Worm (Caenorhabditis elegans): ENCODE data around the gene F47D12.3.

Gene F47D12.3

ce11 chrIII:6298131-6298530 is at the start of gene F47D12.3:
F47D12.3 (plus strand) TSS chrIII:6298461.
- TF ChIP-seq ztf-23 (GFP tag; IDR thresholded peaks at IDR 0.05) (no peak), med-1 (GFP tag; optimal IDR thresholded peaks at IDR 0.05; ENCODE audit: insufficient read depth) (no peak), klf-2 (GFP tag; conservative IDR thresholded peaks at IDR 0.05) (no peak), ref-1 (GFP tag; conservative IDR thresholded peaks at IDR 0.05) (no peak), cog-1 (tag; optimal IDR thresholded peaks at IDR 0.05) (no peak), ztf-29 (GFP tag; IDR thresholded peaks at IDR 0.05) (no peak), flt-1 (GFP tag; IDR thresholded peaks at IDR 0.05) (no peak), T22C8.4 (GFP tag; IDR thresholded peaks at IDR 0.05) (no peak), tab-1 (GFP tag; IDR thresholded peaks at IDR 0.05) (no peak)

- TF ChIP-seq klf-2 (GFP tag; conservative IDR thresholded peaks at IDR 0.05), result no peak
- TF ChIP-seq med-1 (GFP tag; optimal IDR thresholded peaks at IDR 0.05; ENCODE audit: insufficient read depth), result no peak
- no peak for TF ChIP-seq tab-1 (GFP tag; IDR thresholded peaks at IDR 0.05)
- TF ChIP-seq ztf-29 (GFP tag; IDR thresholded peaks at IDR 0.05), result no peak
- TF ChIP-seq flt-1 (GFP tag; IDR thresholded peaks at IDR 0.05), result no peak
- TF ChIP-seq ref-1 (GFP tag; conservative IDR thresholded peaks at IDR 0.05), result no peak
- no peak for TF ChIP-seq cog-1 (tag; optimal IDR thresholded peaks at IDR 0.05)
- no peak for TF ChIP-seq ztf-23 (GFP tag; IDR thresholded peaks at IDR 0.05)
- no peak for TF ChIP-seq T22C8.4 (GFP tag; IDR thresholded peaks at IDR 0.05)
Measured at ce11 chrIII:6251511-6251910, 46.8 kb upstream of the F47D12.3 start, which contains the start of gene amdh-1. amdh-1 (plus strand) TSS chrIII:6251811.

- TF ChIP-seq flt-1 (GFP tag; IDR thresholded peaks at IDR 0.05) (no peak), T22C8.4 (GFP tag; IDR thresholded peaks at IDR 0.05) (no peak), ref-1 (GFP tag; conservative IDR thresholded peaks at IDR 0.05) (no peak), tab-1 (GFP tag; IDR thresholded peaks at IDR 0.05) (no peak), med-1 (GFP tag; optimal IDR thresholded peaks at IDR 0.05; ENCODE audit: insufficient read depth) (no peak), ztf-29 (GFP tag; IDR thresholded peaks at IDR 0.05) (no peak), ztf-23 (GFP tag; IDR thresholded peaks at IDR 0.05) (no peak), klf-2 (GFP tag; conservative IDR thresholded peaks at IDR 0.05) (no peak), cog-1 (tag; optimal IDR thresholded peaks at IDR 0.05) (no peak)
Measured at ce11 chrIII:6254737-6255136, 43.5 kb upstream of the F47D12.3 start, which contains the start of gene srg-8. srg-8 (minus strand) TSS chrIII:6254837.

ce11 chrIII:6256675-6257074 is 41.6 kb upstream of the F47D12.3 start, which contains the start of gene srg-9:
srg-9 (minus strand) TSS chrIII:6256775.
- TF ChIP-seq ref-1 (GFP tag; conservative IDR thresholded peaks at IDR 0.05) (no peak), med-1 (GFP tag; optimal IDR thresholded peaks at IDR 0.05; ENCODE audit: insufficient read depth) (no peak), T22C8.4 (GFP tag; IDR thresholded peaks at IDR 0.05) (no peak), cog-1 (tag; optimal IDR thresholded peaks at IDR 0.05) (no peak), klf-2 (GFP tag; conservative IDR thresholded peaks at IDR 0.05) (no peak), ztf-29 (GFP tag; IDR thresholded peaks at IDR 0.05) (no peak), tab-1 (GFP tag; IDR thresholded peaks at IDR 0.05) (no peak)

- TF ChIP-seq flt-1 (GFP tag; IDR thresholded peaks at IDR 0.05), result no peak
- TF ChIP-seq T22C8.4 (GFP tag; IDR thresholded peaks at IDR 0.05), result no peak
- no peak for TF ChIP-seq ztf-29 (GFP tag; IDR thresholded peaks at IDR 0.05)
- no peak for TF ChIP-seq med-1 (GFP tag; optimal IDR thresholded peaks at IDR 0.05; ENCODE audit: insufficient read depth)
- TF ChIP-seq ref-1 (GFP tag; conservative IDR thresholded peaks at IDR 0.05), result no peak
- TF ChIP-seq cog-1 (tag; optimal IDR thresholded peaks at IDR 0.05), result no peak
- TF ChIP-seq ztf-23 (GFP tag; IDR thresholded peaks at IDR 0.05), result no peak
- TF ChIP-seq klf-2 (GFP tag; conservative IDR thresholded peaks at IDR 0.05), result no peak
- no peak for TF ChIP-seq tab-1 (GFP tag; IDR thresholded peaks at IDR 0.05)
Measured at ce11 chrIII:6258262-6258661, 40.0 kb upstream of the F47D12.3 start, which contains the start of gene srg-1. srg-1 (minus strand) TSS chrIII:6258362.

- TF ChIP-seq T22C8.4 (GFP tag; IDR thresholded peaks at IDR 0.05) (no peak), ztf-29 (GFP tag; IDR thresholded peaks at IDR 0.05) (no peak), klf-2 (GFP tag; conservative IDR thresholded peaks at IDR 0.05) (no peak), ztf-23 (GFP tag; IDR thresholded peaks at IDR 0.05) (no peak), cog-1 (tag; optimal IDR thresholded peaks at IDR 0.05) (no peak), tab-1 (GFP tag; IDR thresholded peaks at IDR 0.05) (no peak), flt-1 (GFP tag; IDR thresholded peaks at IDR 0.05) (no peak), ref-1 (GFP tag; conservative IDR thresholded peaks at IDR 0.05) (no peak), med-1 (GFP tag; optimal IDR thresholded peaks at IDR 0.05; ENCODE audit: insufficient read depth) (no peak)
Measured at ce11 chrIII:6260115-6260514, 38.1 kb upstream of the F47D12.3 start, which contains the start of gene srg-2. srg-2 (minus strand) TSS chrIII:6260215.

- no peak for TF ChIP-seq T22C8.4 (GFP tag; IDR thresholded peaks at IDR 0.05)
- TF ChIP-seq tab-1 (GFP tag; IDR thresholded peaks at IDR 0.05), result no peak
- TF ChIP-seq cog-1 (tag; optimal IDR thresholded peaks at IDR 0.05), result no peak
- TF ChIP-seq med-1 (GFP tag; optimal IDR thresholded peaks at IDR 0.05; ENCODE audit: insufficient read depth), result no peak
- TF ChIP-seq ref-1 (GFP tag; conservative IDR thresholded peaks at IDR 0.05), result no peak
- no peak for TF ChIP-seq flt-1 (GFP tag; IDR thresholded peaks at IDR 0.05)
- TF ChIP-seq klf-2 (GFP tag; conservative IDR thresholded peaks at IDR 0.05), result no peak
- TF ChIP-seq ztf-23 (GFP tag; IDR thresholded peaks at IDR 0.05), result no peak
- no peak for TF ChIP-seq ztf-29 (GFP tag; IDR thresholded peaks at IDR 0.05)
Measured at ce11 chrIII:6261985-6262384, 36.3 kb upstream of the F47D12.3 start, which contains the start of gene srg-4. srg-4 (minus strand) TSS chrIII:6262085.

ce11 chrIII:6264447-6264846 is 33.8 kb upstream of the F47D12.3 start, which contains the start of gene srg-5:
srg-5 (minus strand) TSS chrIII:6264547.
- no peak for TF ChIP-seq tab-1 (GFP tag; IDR thresholded peaks at IDR 0.05)
- no peak for TF ChIP-seq cog-1 (tag; optimal IDR thresholded peaks at IDR 0.05)
- TF ChIP-seq ref-1 (GFP tag; conservative IDR thresholded peaks at IDR 0.05), result no peak
- no peak for TF ChIP-seq klf-2 (GFP tag; conservative IDR thresholded peaks at IDR 0.05)
- no peak for TF ChIP-seq ztf-23 (GFP tag; IDR thresholded peaks at IDR 0.05)
- TF ChIP-seq ztf-29 (GFP tag; IDR thresholded peaks at IDR 0.05), result no peak
- no peak for TF ChIP-seq T22C8.4 (GFP tag; IDR thresholded peaks at IDR 0.05)
- TF ChIP-seq flt-1 (GFP tag; IDR thresholded peaks at IDR 0.05), result no peak
- TF ChIP-seq med-1 (GFP tag; optimal IDR thresholded peaks at IDR 0.05; ENCODE audit: insufficient read depth), result no peak

ce11 chrIII:6265911-6266310 is 32.4 kb upstream of the F47D12.3 start, which contains the start of gene srg-6:
srg-6 (minus strand) TSS chrIII:6266011.
- TF ChIP-seq klf-2 (GFP tag; conservative IDR thresholded peaks at IDR 0.05), result no peak
- TF ChIP-seq T22C8.4 (GFP tag; IDR thresholded peaks at IDR 0.05), result no peak
- no peak for TF ChIP-seq flt-1 (GFP tag; IDR thresholded peaks at IDR 0.05)
- TF ChIP-seq tab-1 (GFP tag; IDR thresholded peaks at IDR 0.05), result no peak
- no peak for TF ChIP-seq med-1 (GFP tag; optimal IDR thresholded peaks at IDR 0.05; ENCODE audit: insufficient read depth)
- TF ChIP-seq ztf-23 (GFP tag; IDR thresholded peaks at IDR 0.05), result no peak
- TF ChIP-seq ztf-29 (GFP tag; IDR thresholded peaks at IDR 0.05), result no peak
- no peak for TF ChIP-seq cog-1 (tag; optimal IDR thresholded peaks at IDR 0.05)
- TF ChIP-seq ref-1 (GFP tag; conservative IDR thresholded peaks at IDR 0.05), result no peak
